Fruit fly (Drosophila melanogaster) whole organism: ENCODE results near the gene Cep164.

ENCODE experiments used
- CG8478 ChIP-seq: fragments of >200 bp; optimal IDR thresholded peaks from 2 replicates; lab custom pipeline; 2018; ENCODE audit warnings: inconsistent platforms
- EcR ChIP-seq, 2 experiments: fragments of >200 bp; optimal IDR thresholded peaks; 2 replicates each; lab custom pipeline; 2017; ENCODE audit warnings: missing biosample characterization in 2 of 2, missing genetic modification characterization in 2 of 2, missing genetic modification reagents in 2 of 2
- pan ChIP-seq: fragments of >200 bp; optimal IDR thresholded peaks from 2 replicates; lab custom pipeline; 2017
- psq ChIP-seq: fragments of >200 bp; optimal IDR thresholded peaks from 2 replicates; lab custom pipeline; 2017
- usp ChIP-seq: fragments of >200 bp; optimal IDR thresholded peaks from 2 replicates; lab custom pipeline; 2017; ENCODE audit warnings: missing biosample characterization, missing genetic modification characterization, mixed read lengths

dm6 chrX:15944735-15945323 is 37.9 kb downstream of the Cep164 start, which contains the start of gene Rrp47:
- TF ChIP-seq psq (no peak), CG8478 (lab: Kevin White, UChicago) (no peak), pan (lab: Kevin White, UChicago) (no peak), usp (GFP tag; lab: Kevin White, UChicago) (no peak), EcR (GFP tag; optimal IDR thresholded peaks at IDR 0.05; lab: Kevin White, UChicago) (no peak)
